Fruit fly (Drosophila melanogaster): ENCODE results near the gene CG12016.

- TF ChIP-seq EcR (GFP tag; optimal IDR thresholded peaks at IDR 0.05) (no peak), CG14655 (GFP tag; optimal IDR thresholded peaks at IDR 0.05) (peak; percentile 89), CG8159 (tag; optimal IDR thresholded peaks at IDR 0.05) (peak; percentile 83), CG4496 (GFP tag; IDR thresholded peaks at IDR 0.05) (peak; percentile 33; the same call in 1 of the 3 replicates), Pif1A (GFP tag; optimal IDR thresholded peaks at IDR 0.05) (peak; percentile 55), rn (GFP tag; IDR thresholded peaks at IDR 0.05) (no peak), CG34367 (tag; optimal IDR thresholded peaks at IDR 0.05) (peak; percentile 11), Ets98B (GFP tag; IDR thresholded peaks at IDR 0.05) (peak; percentile 47), CG9948 (tag; optimal IDR thresholded peaks at IDR 0.05) (peak; percentile 63), CG8301 (tag; optimal IDR thresholded peaks at IDR 0.05) (peak; percentile 83), fd96Ca (GFP tag; IDR thresholded peaks at IDR 0.05) (peak; percentile 39; the same call in 2 of the 3 replicates), gl (tag; optimal IDR thresholded peaks at IDR 0.05) (peak; percentile 53), Pif1B (GFP tag; optimal IDR thresholded peaks at IDR 0.05) (peak; percentile 17)
These were observed 19.7 kb downstream of the CG12016 start for dm6 chr3L:3338882-3339590.
